Worm (Caenorhabditis elegans): ENCODE results near the gene repo-1.

Gene repo-1

ce11 chrIV:12093384-12093783, 9.1 kb downstream of the repo-1 start, which contains the start of gene cpsf-4:
Gene cpsf-4, minus strand, starts transcription at chrIV:12093445.
- peak; percentile 70 for TF ChIP-seq lsl-1 (GFP tag; optimal IDR thresholded peaks at IDR 0.05)
- no peak for TF ChIP-seq aptf-3 (GFP tag; IDR thresholded peaks at IDR 0.05)

DNA sequence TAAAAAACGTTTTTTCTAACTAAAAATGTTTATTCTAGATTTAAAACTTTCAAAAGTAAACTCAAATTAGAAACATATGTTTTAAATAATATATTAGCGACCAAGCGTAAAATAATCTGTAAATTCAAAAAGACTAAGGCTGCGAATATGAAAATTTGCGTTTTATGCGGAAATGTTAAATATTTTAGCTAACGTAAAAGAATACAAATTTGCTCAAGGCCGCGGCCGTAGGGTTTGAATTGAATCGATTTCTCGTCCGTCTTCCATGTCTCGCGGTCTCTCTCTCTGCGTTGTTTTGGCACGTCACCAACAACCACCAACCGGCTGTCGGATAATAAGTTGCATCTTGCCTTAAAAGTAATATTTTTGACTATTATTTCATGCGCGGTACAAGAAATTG, 9.5 kb downstream of the repo-1 start, which contains the start of gene F11A10.5:
Gene F11A10.5, plus strand, starts transcription at position 301 of the 400 bp plus-strand sequence.
- TF ChIP-seq sea-2 (GFP tag; IDR thresholded peaks at IDR 0.05): no peak
- no peak for TF ChIP-seq ets-4 (GFP tag; optimal IDR thresholded peaks at IDR 0.05)
- TF ChIP-seq hrde-1 (tag; optimal IDR thresholded peaks at IDR 0.05; ENCODE audit: borderline replicate concordance): no peak
- TF ChIP-seq ccch-3 (GFP tag; optimal IDR thresholded peaks at IDR 0.05): no peak
- no peak for TF ChIP-seq F57C9.4 (tag; optimal IDR thresholded peaks at IDR 0.05)
- TF ChIP-seq ZK185.1 (tag; optimal IDR thresholded peaks at IDR 0.05; ENCODE audit: poor library complexity, severe bottlenecking): no peak
- no peak for TF ChIP-seq xnd-1 (tag; optimal IDR thresholded peaks at IDR 0.05)
- TF ChIP-seq F23B12.7 (tag; optimal IDR thresholded peaks at IDR 0.05; ENCODE audit: insufficient read depth): no peak
- TF ChIP-seq B0019.2 (GFP tag; conservative IDR thresholded peaks at IDR 0.05): no peak
- no peak for TF ChIP-seq zfh-2 (GFP tag; conservative IDR thresholded peaks at IDR 0.05)
- TF ChIP-seq F49E8.2 (tag; optimal IDR thresholded peaks at IDR 0.05; ENCODE audit: insufficient read depth): no peak
- no peak for TF ChIP-seq hmg-1.2 (GFP tag; IDR thresholded peaks at IDR 0.05)
- no peak for TF ChIP-seq egl-44 (GFP tag; IDR thresholded peaks at IDR 0.05)
- no peak for TF ChIP-seq snpc-3.4 (tag; optimal IDR thresholded peaks at IDR 0.05)
- TF ChIP-seq F10E7.11 (tag; optimal IDR thresholded peaks at IDR 0.05): no peak
- no peak for TF ChIP-seq pha-4 (tag; optimal IDR thresholded peaks at IDR 0.05)
- TF ChIP-seq nhr-120 (GFP tag; IDR thresholded peaks at IDR 0.05): no peak
- TF ChIP-seq ztf-25 (GFP tag; IDR thresholded peaks at IDR 0.05): no peak

DNA sequence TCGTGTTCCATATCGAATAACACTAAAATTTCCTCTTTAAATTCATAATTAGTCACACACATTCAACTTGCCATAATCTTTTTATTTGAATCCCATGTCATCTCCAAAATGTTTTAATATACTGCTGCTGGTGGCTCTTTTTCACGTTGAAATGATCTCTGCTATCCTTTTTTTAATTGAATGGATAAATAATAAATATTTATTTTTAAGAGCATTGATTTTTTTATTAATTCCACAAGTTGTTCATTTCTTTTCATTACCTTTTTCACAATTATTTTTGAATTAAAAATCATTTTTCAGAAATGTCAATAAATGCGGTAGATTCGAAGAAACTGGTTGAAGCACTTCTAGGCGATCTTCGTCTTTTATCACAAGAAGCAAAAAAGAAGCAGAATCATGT, 12.2 kb downstream of the repo-1 start, which contains the start of gene mon-2:
Gene mon-2, plus strand, starts transcription at position 301 of the 400 bp plus-strand sequence.
- no peak for TF ChIP-seq tlf-1 (GFP tag; optimal IDR thresholded peaks at IDR 0.05)
- no peak for TF ChIP-seq nhr-90 (tag; optimal IDR thresholded peaks at IDR 0.05)
- TF ChIP-seq ceh-91 (GFP tag; IDR thresholded peaks at IDR 0.05): no peak
- TF ChIP-seq T07F8.4 (tag; optimal IDR thresholded peaks at IDR 0.05): no peak
- no peak for TF ChIP-seq attf-6 (GFP tag; IDR thresholded peaks at IDR 0.05)
- TF ChIP-seq cebp-1 (GFP tag; IDR thresholded peaks at IDR 0.05): no peak
- TF ChIP-seq cebp-1 (tag; optimal IDR thresholded peaks at IDR 0.05): no peak
- no peak for TF ChIP-seq F57A8.1 (GFP tag; optimal IDR thresholded peaks at IDR 0.05)
- TF ChIP-seq ztf-25 (GFP tag; IDR thresholded peaks at IDR 0.05): no peak
- TF ChIP-seq attf-5 (GFP tag; optimal IDR thresholded peaks at IDR 0.05): no peak
- TF ChIP-seq K11D2.4 (GFP tag; IDR thresholded peaks at IDR 0.05): no peak
- no peak for TF ChIP-seq rcor-1 (GFP tag; IDR thresholded peaks at IDR 0.05)
- TF ChIP-seq aptf-3 (GFP tag; IDR thresholded peaks at IDR 0.05): no peak
- no peak for TF ChIP-seq C17E4.6 (GFP tag; IDR thresholded peaks at IDR 0.05)
- TF ChIP-seq mxl-1 (tag; optimal IDR thresholded peaks at IDR 0.05): no peak
- TF ChIP-seq T26A5.8 (tag; optimal IDR thresholded peaks at IDR 0.05): no peak
- TF ChIP-seq repo-1 (tag; optimal IDR thresholded peaks at IDR 0.05): no peak
- no peak for TF ChIP-seq ztf-3 (GFP tag; optimal IDR thresholded peaks at IDR 0.05)
